Worm (Caenorhabditis elegans) whole organism, late embryonic: ENCODE measurements around the gene srx-92.

Experiments
- ceh-30 ChIP-seq: fragments of 150-350 bp; optimal IDR thresholded peaks from 2 replicates; lab custom pipeline; 2014; ENCODE audit warnings: missing biosample characterization, missing genetic modification characterization
- ceh-31 ChIP-seq: sonication (generic microtip); optimal IDR thresholded peaks from 2 replicates; lab custom pipeline; 2016; ENCODE audit warnings: missing genetic modification characterization, missing compliant biosample characterization
- gmeb-2 ChIP-seq: sonication (generic microtip); optimal IDR thresholded peaks from 2 replicates; lab custom pipeline; 2016; ENCODE audit warnings: missing genetic modification characterization, inconsistent platforms, missing compliant biosample characterization
- hlh-13 ChIP-seq: fragments of 200-800 bp; sonication (Bioruptor generic); optimal IDR thresholded peaks from 2 replicates; lab custom pipeline; 2018; ENCODE audit warnings: mild to moderate bottlenecking, missing genetic modification characterization, missing compliant biosample characterization
- pha-4 ChIP-seq: fragments of 150-350 bp; optimal IDR thresholded peaks from 2 replicates; lab custom pipeline; 2018; ENCODE audit warnings: missing biosample characterization, missing genetic modification reagents, missing genetic modification characterization
- rnt-1 ChIP-seq: sonication (generic microtip); optimal IDR thresholded peaks from 2 replicates; lab custom pipeline; 2016; ENCODE audit warnings: missing genetic modification characterization, missing compliant biosample characterization
- sox-4 ChIP-seq: sonication (generic microtip); optimal IDR thresholded peaks from 2 replicates; lab custom pipeline; 2017; ENCODE audit warnings: mild to moderate bottlenecking, missing genetic modification characterization, inconsistent platforms, missing compliant biosample characterization
- tbx-7 ChIP-seq: sonication (generic microtip); optimal IDR thresholded peaks from 2 replicates; lab custom pipeline; 2016; ENCODE audit warnings: missing genotype, missing genetic modification characterization, missing compliant biosample characterization

DNA sequence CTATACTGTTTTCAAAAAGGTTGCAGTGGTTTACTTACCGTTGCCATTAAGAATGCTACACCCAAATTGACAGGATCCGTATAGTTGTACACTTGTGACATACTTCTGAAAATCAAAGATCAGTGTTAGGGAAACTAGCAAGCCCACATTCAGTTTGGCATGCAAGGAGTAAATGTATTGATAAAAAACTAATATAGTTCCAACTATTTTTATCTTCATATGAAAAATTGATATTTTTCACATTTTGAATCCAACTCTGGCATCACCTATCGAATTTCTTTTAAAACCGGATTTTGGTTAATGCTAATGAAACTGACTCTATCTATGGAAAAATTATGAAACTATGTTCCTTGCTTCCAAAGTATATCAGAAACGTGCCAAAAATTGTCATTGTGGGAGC is at the start of gene srx-92:
- TF ChIP-seq gmeb-2 (tag; lab: Kevin White, UChicago) (no peak), ceh-30 (tag; lab: Kevin White, UChicago) (no peak), pha-4 (no peak), tbx-7 (no peak), rnt-1 (tag; lab: Kevin White, UChicago) (no peak), ceh-31 (tag; lab: Kevin White, UChicago) (no peak), hlh-13 (no peak), sox-4 (tag; lab: Kevin White, UChicago) (no peak)
